Worm (Caenorhabditis elegans) whole organism, L3 larva: ENCODE data around the gene bath-23.

Source experiments
- R02D3.7 ChIP-seq: fragments of 150-350 bp; optimal IDR thresholded peaks from 2 replicates; lab custom pipeline; 2014; ENCODE audit warnings: missing biosample characterization, missing genetic modification characterization
- ZK546.5 ChIP-seq: sonication (generic microtip); optimal IDR thresholded peaks from 2 replicates; lab custom pipeline; 2017; ENCODE audit warnings: missing biosample characterization, missing genetic modification characterization
- aly-2 ChIP-seq: fragments of 150-350 bp; optimal IDR thresholded peaks from 2 replicates; lab custom pipeline; 2014; ENCODE audit warnings: missing biosample characterization, missing genetic modification characterization
- ama-1 ChIP-seq: fragments of 150-350 bp; optimal IDR thresholded peaks from 2 replicates; lab custom pipeline; 2018
- ceh-16 ChIP-seq: sonication (generic microtip); optimal IDR thresholded peaks from 2 replicates; lab custom pipeline; 2017; ENCODE audit warnings: missing biosample characterization, missing genetic modification characterization
- ceh-28 ChIP-seq: fragments of 150-350 bp; optimal IDR thresholded peaks from 2 replicates; lab custom pipeline; 2014; ENCODE audit warnings: missing biosample characterization, missing genetic modification reagents, missing genetic modification characterization
- ceh-9 ChIP-seq: sonication (generic microtip); optimal IDR thresholded peaks from 2 replicates; lab custom pipeline; 2018; ENCODE audit warnings: missing biosample characterization, missing genetic modification characterization
- daf-12 ChIP-seq: fragments of 150-350 bp; optimal IDR thresholded peaks from 2 replicates; lab custom pipeline; 2014; ENCODE audit warnings: missing biosample characterization, missing genetic modification reagents, missing genetic modification characterization
- egl-27 ChIP-seq: sonication (generic microtip); optimal IDR thresholded peaks from 4 replicates; lab custom pipeline; 2017; ENCODE audit warnings: missing biosample characterization, missing genetic modification reagents, missing genetic modification characterization
- egl-5 ChIP-seq: fragments of 150-350 bp; optimal IDR thresholded peaks from 2 replicates; lab custom pipeline; 2017; ENCODE audit warnings: missing biosample characterization, missing genetic modification reagents, missing genetic modification characterization, inconsistent platforms
- elt-1 ChIP-seq: fragments of 150-350 bp; optimal IDR thresholded peaks from 2 replicates; lab custom pipeline; 2014; ENCODE audit warnings: missing biosample characterization, missing genetic modification characterization
- fkh-2 ChIP-seq: fragments of 150-350 bp; optimal IDR thresholded peaks from 2 replicates; lab custom pipeline; 2014; ENCODE audit warnings: missing biosample characterization, missing genetic modification reagents, missing genetic modification characterization
- fos-1 ChIP-seq: fragments of 150-350 bp; optimal IDR thresholded peaks from 2 replicates; lab custom pipeline; 2014; ENCODE audit warnings: missing biosample characterization, missing genetic modification characterization
- hmg-11 ChIP-seq: sonication (generic microtip); optimal IDR thresholded peaks from 2 replicates; lab custom pipeline; 2016; ENCODE audit warnings: missing genetic modification characterization, missing compliant biosample characterization
- lin-15B ChIP-seq: fragments of 150-350 bp; optimal IDR thresholded peaks from 2 replicates; lab custom pipeline; 2014; ENCODE audit warnings: missing biosample characterization, missing genetic modification characterization
- lsy-12 ChIP-seq: sonication (generic microtip); optimal IDR thresholded peaks from 2 replicates; lab custom pipeline; 2016; ENCODE audit warnings: mild to moderate bottlenecking, missing genetic modification characterization, missing compliant biosample characterization
- mdl-1 ChIP-seq: fragments of 150-350 bp; optimal IDR thresholded peaks from 2 replicates; lab custom pipeline; 2014; ENCODE audit warnings: missing biosample characterization, missing genetic modification characterization
- mml-1 ChIP-seq: fragments of 150-350 bp; sonication (generic microtip); optimal IDR thresholded peaks from 3 replicates; lab custom pipeline; 2014; ENCODE audit warnings: missing biosample characterization, missing genetic modification characterization
- nfya-1 ChIP-seq: sonication (generic microtip); optimal IDR thresholded peaks from 2 replicates; lab custom pipeline; 2017; ENCODE audit warnings: missing genetic modification characterization, mild to moderate bottlenecking, missing compliant biosample characterization, antibody characterized with exemption, moderate library complexity; ENCODE audit not compliant: insufficient read depth
- nhr-11 ChIP-seq: fragments of 150-350 bp; optimal IDR thresholded peaks from 2 replicates; lab custom pipeline; 2014; ENCODE audit warnings: missing biosample characterization, missing genetic modification characterization
- nhr-23 ChIP-seq: fragments of 150-350 bp; optimal IDR thresholded peaks from 2 replicates; lab custom pipeline; 2014; ENCODE audit warnings: missing biosample characterization, missing genetic modification reagents, missing genetic modification characterization
- nhr-237 ChIP-seq: fragments of 150-350 bp; optimal IDR thresholded peaks from 2 replicates; lab custom pipeline; 2014; ENCODE audit warnings: missing biosample characterization, missing genetic modification characterization
- nhr-28 ChIP-seq: fragments of 150-350 bp; optimal IDR thresholded peaks from 2 replicates; lab custom pipeline; 2014; ENCODE audit warnings: missing biosample characterization, missing genetic modification characterization
- nhr-43 ChIP-seq: sonication (generic microtip); optimal IDR thresholded peaks from 2 replicates; lab custom pipeline; 2016; ENCODE audit warnings: mild to moderate bottlenecking, missing genetic modification characterization, missing compliant biosample characterization; ENCODE audit not compliant: poor library complexity, severe bottlenecking
- nhr-67 ChIP-seq: fragments of 150-350 bp; optimal IDR thresholded peaks from 2 replicates; lab custom pipeline; 2014; ENCODE audit warnings: missing biosample characterization, missing genetic modification characterization
- nhr-76 ChIP-seq: fragments of 150-350 bp; sonication (generic microtip); optimal IDR thresholded peaks from 5 replicates; lab custom pipeline; 2014; ENCODE audit warnings: missing biosample characterization, missing genetic modification characterization
- nhr-77 ChIP-seq: fragments of 150-350 bp; optimal IDR thresholded peaks from 2 replicates; lab custom pipeline; 2014; ENCODE audit warnings: missing biosample characterization, missing genetic modification characterization
- sea-2 ChIP-seq: fragments of 150-350 bp; sonication (generic microtip); optimal IDR thresholded peaks from 4 replicates; lab custom pipeline; 2014; ENCODE audit warnings: missing biosample characterization, missing genetic modification reagents, missing genetic modification characterization
- skn-1 ChIP-seq: fragments of 150-350 bp; optimal IDR thresholded peaks from 2 replicates; lab custom pipeline; 2014; ENCODE audit warnings: missing biosample characterization, missing genetic modification characterization
- snpc-4 ChIP-seq: fragments of 150-350 bp; optimal IDR thresholded peaks from 2 replicates; lab custom pipeline; 2014; ENCODE audit warnings: missing biosample characterization, missing genetic modification characterization
- tbx-2 ChIP-seq: sonication (generic microtip); optimal IDR thresholded peaks from 2 replicates; lab custom pipeline; 2016; ENCODE audit warnings: mild to moderate bottlenecking, missing genetic modification characterization, missing compliant biosample characterization
- unc-62 ChIP-seq: fragments of 150-350 bp; sonication (generic microtip); optimal IDR thresholded peaks from 4 replicates; lab custom pipeline; 2014; ENCODE audit warnings: missing biosample characterization, missing genetic modification reagents, missing genetic modification characterization
- zag-1 ChIP-seq: fragments of 150-350 bp; optimal IDR thresholded peaks from 2 replicates; lab custom pipeline; 2014; ENCODE audit warnings: missing biosample characterization, missing genetic modification characterization
- ztf-11 ChIP-seq: fragments of 150-350 bp; optimal IDR thresholded peaks from 2 replicates; lab custom pipeline; 2014; ENCODE audit warnings: missing biosample characterization, missing genetic modification characterization
- ztf-4 ChIP-seq: fragments of 150-350 bp; optimal IDR thresholded peaks from 2 replicates; lab custom pipeline; 2014; ENCODE audit warnings: missing biosample characterization, missing genetic modification characterization

bath-23 gene

DNA sequence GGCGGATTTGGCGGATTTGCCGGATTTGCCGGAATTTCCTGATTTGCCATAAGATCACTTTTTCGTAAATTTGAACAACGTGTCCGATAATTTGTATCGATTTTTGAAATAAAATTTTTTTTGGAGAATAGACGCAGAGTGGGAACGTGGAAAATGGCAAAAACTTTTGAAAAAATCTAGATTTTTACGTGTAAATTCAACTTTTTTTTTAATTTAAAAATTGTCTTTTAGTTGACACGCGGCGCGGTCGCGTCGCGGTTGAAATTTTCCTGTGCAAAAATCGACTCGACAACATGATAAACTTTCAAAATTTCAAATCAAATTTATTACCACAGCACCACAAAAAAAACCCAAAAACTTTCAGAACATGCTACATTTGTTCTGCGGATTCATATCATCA, 24.4 kb downstream of the bath-23 start, which contains the start of gene nep-20:
TSS of gene nep-20 (minus strand) at position 101 of the 400 bp plus-strand sequence.
- no peak for TF ChIP-seq elt-1 (tag; lab: Kevin White, UChicago)
- TF ChIP-seq ama-1 (lab: Kevin White, UChicago): no peak
- TF ChIP-seq fkh-2 (tag; lab: Kevin White, UChicago): no peak
- no peak for TF ChIP-seq egl-27 (tag; lab: Kevin White, UChicago)
- no peak for TF ChIP-seq nhr-77
- no peak for TF ChIP-seq lsy-12 (tag; lab: Kevin White, UChicago)
- TF ChIP-seq nhr-28: no peak
- no peak for TF ChIP-seq hmg-11
- no peak for TF ChIP-seq nhr-43 (tag; lab: Kevin White, UChicago)
- TF ChIP-seq nfya-1: no peak
- no peak for TF ChIP-seq lin-15B (tag; lab: Kevin White, UChicago)
- TF ChIP-seq skn-1 (tag; lab: Kevin White, UChicago): no peak
- TF ChIP-seq snpc-4 (tag; lab: Kevin White, UChicago): no peak
- TF ChIP-seq nhr-67: no peak

ce11 chrII:3399212-3399611, 28.1 kb downstream of the bath-23 start, which contains the start of gene nep-9:
Gene nep-9 (minus strand): TSS chrII:3399312.
- TF ChIP-seq nhr-11 (tag; lab: Kevin White, UChicago) (no peak), ceh-16 (no peak), mdl-1 (tag; lab: Kevin White, UChicago) (no peak), egl-27 (tag; lab: Kevin White, UChicago) (no peak)
- TF ChIP-seq, all 47 proteins: peak for 0

ce11 chrII:3402854-3403253, 31.7 kb downstream of the bath-23 start, which contains the start of gene nep-10:
Gene nep-10 (minus strand): TSS chrII:3402954.
- TF ChIP-seq hmg-11 (no peak), ceh-16 (no peak), mml-1 (no peak)

DNA sequence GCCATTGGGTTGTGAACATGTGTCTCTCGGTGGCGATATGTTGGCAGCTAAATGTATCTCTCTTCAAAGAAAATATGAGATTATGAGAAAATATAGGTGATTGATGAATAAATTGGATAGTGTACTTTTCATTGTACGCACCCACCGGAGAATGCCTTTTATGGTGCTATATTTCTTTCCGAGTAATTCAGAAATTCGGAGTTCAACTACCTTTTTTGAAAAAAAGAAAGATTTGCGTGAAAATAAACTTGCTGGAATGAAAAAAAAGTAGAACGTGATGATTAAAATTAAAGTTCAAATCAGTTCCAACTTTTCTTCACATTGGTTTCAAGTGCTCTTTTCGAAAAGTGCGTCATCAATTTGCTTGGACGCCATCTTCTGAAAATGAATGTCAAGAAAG, 32.4 kb downstream of the bath-23 start, which contains the start of gene nep-8:
TSS of gene nep-8 (plus strand) at position 301 of the 400 bp plus-strand sequence.
- TF ChIP-seq nhr-237 (tag; lab: Kevin White, UChicago) (no peak), daf-12 (tag; lab: Kevin White, UChicago) (no peak), egl-27 (tag; lab: Kevin White, UChicago) (no peak)

ce11 chrII:3414383-3414910, 43.3 kb downstream of the bath-23 start, which contains the start of the genes F18A12.7 and F18A12.2:
Gene F18A12.7 (minus strand): TSS chrII:3414483.
Gene F18A12.2 (plus strand): TSS chrII:3414860.
- TF ChIP-seq ztf-11 (tag; lab: Kevin White, UChicago): no peak
- no peak for TF ChIP-seq hmg-11
- no peak for TF ChIP-seq nhr-23 (tag; lab: Kevin White, UChicago)
- TF ChIP-seq sea-2 (GFP tag; lab: Kevin White, UChicago): no peak
- no peak for TF ChIP-seq tbx-2 (tag; lab: Kevin White, UChicago)
- no peak for TF ChIP-seq ZK546.5 (tag; lab: Kevin White, UChicago)
- no peak for TF ChIP-seq daf-12 (tag; lab: Kevin White, UChicago)
- TF ChIP-seq unc-62: no peak
- no peak for TF ChIP-seq aly-2 (tag; lab: Kevin White, UChicago)
- TF ChIP-seq nhr-237 (tag; lab: Kevin White, UChicago): no peak
- no peak for TF ChIP-seq ceh-16
- no peak for TF ChIP-seq R02D3.7 (tag; lab: Kevin White, UChicago)
- TF ChIP-seq egl-5 (tag; lab: Kevin White, UChicago): no peak
- no peak for TF ChIP-seq fos-1 (tag; lab: Kevin White, UChicago)
- TF ChIP-seq ztf-4 (tag; lab: Kevin White, UChicago): no peak
- TF ChIP-seq nfya-1: no peak
- no peak for TF ChIP-seq zag-1
- no peak for TF ChIP-seq nhr-77

ce11 chrII:3416528-3416927, 45.4 kb downstream of the bath-23 start, which contains the start of gene nep-6:
Gene nep-6 (plus strand): TSS chrII:3416828.
- TF ChIP-seq nhr-77 (no peak), nhr-76 (no peak), daf-12 (tag; lab: Kevin White, UChicago) (no peak), skn-1 (tag; lab: Kevin White, UChicago) (no peak), mdl-1 (tag; lab: Kevin White, UChicago) (no peak), nhr-67 (no peak), hmg-11 (no peak), nhr-43 (tag; lab: Kevin White, UChicago) (no peak), ceh-9 (tag; lab: Kevin White, UChicago) (no peak), fkh-2 (tag; lab: Kevin White, UChicago) (no peak), ceh-28 (no peak), ztf-11 (tag; lab: Kevin White, UChicago) (no peak)
